Worm (Caenorhabditis elegans): ENCODE measurements around the gene cest-28.

DNA sequence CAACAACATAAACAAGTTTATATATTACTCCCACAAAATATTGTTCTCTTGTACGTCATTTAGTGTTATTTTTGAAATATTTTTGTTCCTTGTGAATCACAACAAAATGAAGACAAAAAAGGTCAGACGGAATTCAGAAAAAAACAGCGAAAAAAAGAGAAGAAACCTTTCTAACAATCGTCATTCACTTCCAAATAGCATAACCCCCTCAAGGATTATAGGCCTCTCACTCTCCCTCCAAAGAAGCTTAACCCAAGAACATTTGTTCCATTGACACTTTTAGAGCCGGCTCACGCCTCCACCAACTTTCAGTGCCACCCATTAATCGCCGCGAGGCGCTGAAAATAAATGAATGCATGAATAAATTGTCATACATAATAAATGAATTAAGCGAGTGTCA is 10.1 kb upstream of the cest-28 start:
- TF ChIP-seq ama-1 (optimal IDR thresholded peaks at IDR 0.05) (no peak), ets-7 (tag; optimal IDR thresholded peaks at IDR 0.05) (no peak), hmbx-1 (tag; optimal IDR thresholded peaks at IDR 0.05) (no peak), hmg-4 (GFP tag; optimal IDR thresholded peaks at IDR 0.05) (no peak), F13C5.2 (tag; optimal IDR thresholded peaks at IDR 0.05) (no peak), B0310.2 (tag; optimal IDR thresholded peaks at IDR 0.05) (no peak), tbx-11 (GFP tag; IDR thresholded peaks at IDR 0.05) (no peak), hnd-1 (tag; optimal IDR thresholded peaks at IDR 0.05) (no peak), scrt-1 (GFP tag; IDR thresholded peaks at IDR 0.05) (no peak)
